Worm (Caenorhabditis elegans) whole organism, young adult: Measurements from ENCODE around the gene bud-13.

Source experiments
- F39B2.1 ChIP-seq: fragments of 200-800 bp; sonication (Bioruptor generic); IDR thresholded peaks from 2 replicates; pipeline ENCODE4 v1.3.6; 2022; ENCODE audit warnings: missing genetic modification reagents, missing genetic modification characterization, missing compliant biosample characterization
- F55B11.4 ChIP-seq: sonication (generic microtip); optimal IDR thresholded peaks from 2 replicates; lab custom pipeline; 2016; ENCODE audit warnings: missing compliant biosample characterization, missing genetic modification characterization, borderline replicate concordance; ENCODE audit not compliant: insufficient read depth
- aptf-3 ChIP-seq: fragments of 200-800 bp; sonication (Bioruptor generic); IDR thresholded peaks from 2 replicates; pipeline ENCODE4 v1.3.6; 2022; ENCODE audit warnings: missing genetic modification characterization, missing compliant biosample characterization
- him-1 ChIP-seq: sonication (generic microtip); optimal IDR thresholded peaks from 2 replicates; lab custom pipeline; 2016; ENCODE audit warnings: missing genotype, missing genetic modification reagents, missing genetic modification characterization, missing compliant biosample characterization
- hsf-1 ChIP-seq: fragments of 200-800 bp; sonication (Bioruptor generic); IDR thresholded peaks from 2 replicates; pipeline ENCODE4 v1.3.6; 2022; ENCODE audit warnings: missing genetic modification reagents, missing genetic modification characterization, missing compliant biosample characterization
- lin-26 ChIP-seq: fragments of 200-800 bp; sonication (Bioruptor generic); IDR thresholded peaks from 2 replicates; pipeline ENCODE4 v1.3.6; 2022; ENCODE audit warnings: missing genetic modification reagents, missing genetic modification characterization, missing compliant biosample characterization
- snpc-4 ChIP-seq, 5 experiments: fragments of 150-350 bp in 1 of 5; sonication (generic microtip) in 4 of 5; optimal IDR thresholded peaks; 2 replicates each; lab custom pipeline; 2014 to 2018; ENCODE audit warnings: missing genetic modification characterization in 5 of 5, missing biosample characterization in 3 of 5, antibody characterized with exemption in 2 of 5, mild to moderate bottlenecking in 2 of 5, missing compliant biosample characterization in 2 of 5, missing genotype in 2 of 5, moderate library complexity in 2 of 5, missing genetic modification reagents in 1 of 5
- ztf-18 ChIP-seq: sonication (generic microtip); optimal IDR thresholded peaks from 2 replicates; lab custom pipeline; 2016; ENCODE audit warnings: missing genotype, mild to moderate bottlenecking, missing genetic modification characterization, missing compliant biosample characterization

DNA sequence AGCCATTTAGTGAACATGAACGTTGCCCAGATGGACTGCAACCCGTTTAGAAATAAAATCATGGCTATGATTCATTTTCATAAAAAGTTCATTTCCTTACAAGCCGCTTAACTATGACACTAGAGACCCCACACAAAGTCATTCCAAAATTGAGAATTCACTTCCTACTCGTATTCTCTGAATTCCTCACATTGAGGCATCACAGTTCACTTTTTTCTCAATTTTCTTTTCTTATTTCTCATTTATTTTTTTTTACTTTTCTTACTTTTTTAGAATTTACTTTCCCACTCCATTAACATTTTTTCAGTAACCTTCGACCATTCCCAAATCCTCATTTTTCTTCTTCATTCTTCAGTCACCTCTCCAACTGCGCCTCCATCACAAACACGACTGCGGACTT is 23.2 kb downstream of the bud-13 start, which contains the start of gene dhrr-1:
- no peak for TF ChIP-seq F39B2.1 (GFP tag; lab: Robert Waterston, UW)
- no peak for TF ChIP-seq aptf-3 (GFP tag; lab: Robert Waterston, UW)
- no peak for TF ChIP-seq hsf-1
- TF ChIP-seq lin-26 (GFP tag; lab: Robert Waterston, UW), result no peak
- no peak for TF ChIP-seq snpc-4 (GFP tag; optimal IDR thresholded peaks at IDR 0.05; lab: Kevin White, UChicago)
- TF ChIP-seq snpc-4 (tag; optimal IDR thresholded peaks at IDR 0.05; lab: Kevin White, UChicago), result no peak
- no peak for TF ChIP-seq F55B11.4 (tag; lab: Kevin White, UChicago)
- TF ChIP-seq him-1 (tag; lab: Kevin White, UChicago), result no peak
- no peak for TF ChIP-seq ztf-18
